Worm (Caenorhabditis elegans) whole organism, L4 larva: ENCODE results near the gene K05D4.9.

ENCODE experiments used
- aha-1 ChIP-seq: fragments of 150-350 bp; peaks from one replicate; lab custom pipeline; 2014; ENCODE audit warnings: missing biosample characterization, missing genetic modification characterization
- attf-4 ChIP-seq: sonication (generic microtip); optimal IDR thresholded peaks from 3 replicates; lab custom pipeline; 2017; ENCODE audit warnings: missing biosample characterization, missing genetic modification characterization
- ceh-62 ChIP-seq: sonication (generic microtip); optimal IDR thresholded peaks from 2 replicates; lab custom pipeline; 2017; ENCODE audit warnings: missing biosample characterization, missing genetic modification characterization
- ceh-82 ChIP-seq: sonication (generic microtip); optimal IDR thresholded peaks from 2 replicates; lab custom pipeline; 2017; ENCODE audit warnings: missing biosample characterization, missing genetic modification characterization
- fkh-10 ChIP-seq: fragments of 150-350 bp; optimal IDR thresholded peaks from 2 replicates; lab custom pipeline; 2014; ENCODE audit warnings: missing biosample characterization, missing genetic modification reagents, missing genetic modification characterization
- lin-13 ChIP-seq: fragments of 150-350 bp; optimal IDR thresholded peaks from 2 replicates; lab custom pipeline; 2014; ENCODE audit warnings: missing biosample characterization, missing genetic modification reagents, missing genetic modification characterization
- nhr-77 ChIP-seq: fragments of 150-350 bp; optimal IDR thresholded peaks from 2 replicates; lab custom pipeline; 2014; ENCODE audit warnings: missing biosample characterization, missing genetic modification characterization
- pha-4 ChIP-seq, 2 experiments: fragments of 150-350 bp in 1 of 2; fragments of 200-800 bp in 1 of 2; sonication (Bioruptor generic) in 1 of 2; IDR thresholded peaks in 1 of 2; optimal IDR thresholded peaks in 1 of 2; 2 replicates each; pipeline versions ENCODE4 v1.3.6 to Lab custom; 2014 to 2022; ENCODE audit warnings: missing genetic modification characterization in 2 of 2, missing genetic modification reagents in 2 of 2, missing biosample characterization in 1 of 2, missing compliant biosample characterization in 1 of 2
- skn-1 ChIP-seq: fragments of 150-350 bp; optimal IDR thresholded peaks from 2 replicates; lab custom pipeline; 2014; ENCODE audit warnings: missing biosample characterization, missing genetic modification characterization
- snpc-4 ChIP-seq: fragments of 150-350 bp; optimal IDR thresholded peaks from 2 replicates; lab custom pipeline; 2014; ENCODE audit warnings: missing biosample characterization, missing genetic modification characterization
- unc-130 ChIP-seq: sonication (generic microtip); optimal IDR thresholded peaks from 2 replicates; lab custom pipeline; 2016; ENCODE audit warnings: missing genetic modification reagents, missing genetic modification characterization, missing compliant biosample characterization
- ztf-7 ChIP-seq: fragments of 150-350 bp; optimal IDR thresholded peaks from 2 replicates; lab custom pipeline; 2014; ENCODE audit warnings: missing biosample characterization, missing genetic modification characterization

- TF ChIP-seq snpc-4 (tag; lab: Kevin White, UChicago): no peak
- TF ChIP-seq ztf-7 (tag; lab: Kevin White, UChicago): no peak
- no peak for TF ChIP-seq skn-1 (tag; lab: Kevin White, UChicago)
- TF ChIP-seq unc-130 (GFP tag; lab: Kevin White, UChicago): no peak
- no peak for TF ChIP-seq ceh-82
- TF ChIP-seq ceh-62: no peak
- TF ChIP-seq attf-4: no peak
- no peak for TF ChIP-seq aha-1 (tag; lab: Kevin White, UChicago)
- TF ChIP-seq fkh-10 (GFP tag; lab: Kevin White, UChicago): no peak
- no peak for TF ChIP-seq lin-13 (GFP tag; lab: Kevin White, UChicago)
- TF ChIP-seq nhr-77 (tag; lab: Kevin White, UChicago): no peak
- TF ChIP-seq pha-4 (GFP tag; IDR thresholded peaks at IDR 0.05; lab: Robert Waterston, UW): no peak
- TF ChIP-seq pha-4 (tag; optimal IDR thresholded peaks at IDR 0.05; lab: Kevin White, UChicago): no peak
Measured at ce11 chrV:16195379-16195778, 23.8 kb upstream of the K05D4.9 start, which contains the start of gene rabr-3.
